Worm (Caenorhabditis elegans) whole organism, mixed stage, embryonic: ENCODE results near the gene F31F7.2.
A peak's percentile ranks its signal among the peaks of the same experiment; 100 is the strongest.

Source experiments
- M03D4.4 ChIP-seq: sonication (generic microtip); optimal IDR thresholded peaks from 2 replicates; lab custom pipeline; 2017; ENCODE audit warnings: mild to moderate bottlenecking, missing genetic modification characterization, missing compliant biosample characterization
- bed-3 ChIP-seq: fragments of 200-800 bp; sonication (Bioruptor generic); optimal IDR thresholded peaks from 3 replicates; lab custom pipeline; 2018; ENCODE audit warnings: mild to moderate bottlenecking, missing genetic modification characterization, moderate library complexity, missing compliant biosample characterization
- blmp-1 ChIP-seq: fragments of 150-350 bp; optimal IDR thresholded peaks from 2 replicates; lab custom pipeline; 2014; ENCODE audit warnings: missing biosample characterization, missing genetic modification characterization
- ceh-39 ChIP-seq: fragments of 150-350 bp; optimal IDR thresholded peaks from 2 replicates; lab custom pipeline; 2014; ENCODE audit warnings: missing biosample characterization, missing genetic modification characterization
- ceh-43 ChIP-seq: fragments of 200-800 bp; sonication (Bioruptor generic); optimal IDR thresholded peaks from 2 replicates; lab custom pipeline; 2018; ENCODE audit warnings: mild to moderate bottlenecking, missing genetic modification characterization, moderate library complexity, missing compliant biosample characterization
- ceh-83 ChIP-seq: fragments of 200-800 bp; sonication (Bioruptor generic); optimal IDR thresholded peaks from 2 replicates; lab custom pipeline; 2018; ENCODE audit warnings: mild to moderate bottlenecking, missing genetic modification characterization, missing compliant biosample characterization
- ces-1 ChIP-seq: fragments of 150-350 bp; optimal IDR thresholded peaks from 2 replicates; lab custom pipeline; 2014; ENCODE audit warnings: missing biosample characterization, missing genetic modification reagents, missing genetic modification characterization
- cnd-1 ChIP-seq: fragments of 200-800 bp; sonication (Bioruptor generic); optimal IDR thresholded peaks from 2 replicates; lab custom pipeline; 2018; ENCODE audit warnings: mild to moderate bottlenecking, missing genetic modification characterization, missing compliant biosample characterization
- drap-1 ChIP-seq: fragments of 200-800 bp; sonication (Bioruptor generic); optimal IDR thresholded peaks from 3 replicates; lab custom pipeline; 2018; ENCODE audit warnings: mild to moderate bottlenecking, missing genetic modification characterization, missing compliant biosample characterization
- elt-1 ChIP-seq: sonication (generic microtip); optimal IDR thresholded peaks from 2 replicates; lab custom pipeline; 2017; ENCODE audit warnings: missing genetic modification characterization, mild to moderate bottlenecking, missing compliant biosample characterization, antibody characterized with exemption, moderate library complexity, borderline replicate concordance; ENCODE audit not compliant: insufficient read depth
- elt-3 ChIP-seq: fragments of 150-350 bp; optimal IDR thresholded peaks from 2 replicates; lab custom pipeline; 2014; ENCODE audit warnings: missing biosample characterization, missing genetic modification characterization
- flh-1 ChIP-seq: fragments of 200-800 bp; sonication (Bioruptor generic); optimal IDR thresholded peaks from 2 replicates; lab custom pipeline; 2018; ENCODE audit warnings: mild to moderate bottlenecking, missing genetic modification characterization, moderate library complexity, missing compliant biosample characterization
- ham-2 ChIP-seq: fragments of 200-800 bp; sonication (Bioruptor generic); optimal IDR thresholded peaks from 2 replicates; lab custom pipeline; 2018; ENCODE audit warnings: mild to moderate bottlenecking, missing genetic modification characterization, missing compliant biosample characterization
- hlh-1 ChIP-seq: fragments of 150-350 bp; optimal IDR thresholded peaks from 2 replicates; lab custom pipeline; 2014; ENCODE audit warnings: missing biosample characterization, missing genetic modification reagents, missing genetic modification characterization
- lin-13 ChIP-seq: fragments of 150-350 bp; optimal IDR thresholded peaks from 2 replicates; lab custom pipeline; 2014; ENCODE audit warnings: missing biosample characterization, missing genetic modification characterization
- lin-32 ChIP-seq: fragments of 200-800 bp; sonication (Bioruptor generic); optimal IDR thresholded peaks from 2 replicates; lab custom pipeline; 2018; ENCODE audit warnings: mild to moderate bottlenecking, missing genetic modification characterization, missing compliant biosample characterization
- lsy-2 ChIP-seq: fragments of 150-350 bp; optimal IDR thresholded peaks from 2 replicates; lab custom pipeline; 2014; ENCODE audit warnings: missing biosample characterization, missing genetic modification characterization
- mab-5 ChIP-seq: fragments of 150-350 bp; optimal IDR thresholded peaks from 2 replicates; lab custom pipeline; 2014; ENCODE audit warnings: missing biosample characterization, missing genetic modification characterization
- mep-1 ChIP-seq: fragments of 150-350 bp; optimal IDR thresholded peaks from 2 replicates; lab custom pipeline; 2017; ENCODE audit warnings: missing biosample characterization, missing genetic modification reagents, missing genetic modification characterization, inconsistent platforms
- mls-2 ChIP-seq: sonication (generic microtip); optimal IDR thresholded peaks from 2 replicates; lab custom pipeline; 2016; ENCODE audit warnings: mild to moderate bottlenecking, missing genetic modification characterization, moderate library complexity, missing compliant biosample characterization
- nhr-12 ChIP-seq: fragments of 150-350 bp; optimal IDR thresholded peaks from 2 replicates; lab custom pipeline; 2014; ENCODE audit warnings: missing biosample characterization, missing genetic modification characterization
- nhr-2 ChIP-seq: fragments of 150-350 bp; optimal IDR thresholded peaks from 2 replicates; lab custom pipeline; 2014; ENCODE audit warnings: missing biosample characterization, missing genetic modification characterization
- nhr-237 ChIP-seq: fragments of 150-350 bp; optimal IDR thresholded peaks from 2 replicates; lab custom pipeline; 2014; ENCODE audit warnings: missing biosample characterization, missing genetic modification characterization
- nhr-28 ChIP-seq: fragments of 150-350 bp; optimal IDR thresholded peaks from 2 replicates; lab custom pipeline; 2014; ENCODE audit warnings: missing biosample characterization, missing genetic modification characterization
- nhr-76 ChIP-seq: sonication (generic microtip); optimal IDR thresholded peaks from 2 replicates; lab custom pipeline; 2017; ENCODE audit warnings: missing biosample characterization, missing genetic modification characterization
- pha-4 ChIP-seq: fragments of 150-350 bp; optimal IDR thresholded peaks from 2 replicates; lab custom pipeline; 2018; ENCODE audit warnings: missing biosample characterization, missing genetic modification reagents, missing genetic modification characterization
- sem-2 ChIP-seq: fragments of 200-800 bp; sonication (Bioruptor generic); optimal IDR thresholded peaks from 2 replicates; lab custom pipeline; 2018; ENCODE audit warnings: mild to moderate bottlenecking, missing genetic modification characterization, missing compliant biosample characterization
- snpc-4 ChIP-seq: fragments of 150-350 bp; optimal IDR thresholded peaks from 2 replicates; lab custom pipeline; 2014; ENCODE audit warnings: missing biosample characterization, missing genetic modification characterization
- sptf-1 ChIP-seq: sonication (generic microtip); optimal IDR thresholded peaks from 2 replicates; lab custom pipeline; 2017; ENCODE audit warnings: mild to moderate bottlenecking, missing genetic modification characterization, moderate library complexity, missing compliant biosample characterization
- tbx-8 ChIP-seq: fragments of 200-800 bp; sonication (Bioruptor generic); optimal IDR thresholded peaks from 2 replicates; lab custom pipeline; 2018; ENCODE audit warnings: mild to moderate bottlenecking, missing genetic modification characterization, moderate library complexity, missing compliant biosample characterization
- unc-120 ChIP-seq: sonication (generic microtip); optimal IDR thresholded peaks from 2 replicates; lab custom pipeline; 2017; ENCODE audit warnings: missing genetic modification characterization, missing compliant biosample characterization; ENCODE audit not compliant: poor library complexity, severe bottlenecking
- unc-39 ChIP-seq: fragments of 150-350 bp; optimal IDR thresholded peaks from 2 replicates; lab custom pipeline; 2014; ENCODE audit warnings: missing biosample characterization, missing genetic modification characterization
- unc-62 ChIP-seq: fragments of 150-350 bp; optimal IDR thresholded peaks from 2 replicates; lab custom pipeline; 2014; ENCODE audit warnings: missing biosample characterization, missing genetic modification reagents, missing genetic modification characterization
- zip-8 ChIP-seq: fragments of 150-350 bp; optimal IDR thresholded peaks from 2 replicates; lab custom pipeline; 2014; ENCODE audit warnings: missing biosample characterization, missing genetic modification characterization
- ztf-11 ChIP-seq: fragments of 150-350 bp; optimal IDR thresholded peaks from 2 replicates; lab custom pipeline; 2014; ENCODE audit warnings: missing biosample characterization, missing genetic modification characterization

Gene F31F7.2

DNA sequence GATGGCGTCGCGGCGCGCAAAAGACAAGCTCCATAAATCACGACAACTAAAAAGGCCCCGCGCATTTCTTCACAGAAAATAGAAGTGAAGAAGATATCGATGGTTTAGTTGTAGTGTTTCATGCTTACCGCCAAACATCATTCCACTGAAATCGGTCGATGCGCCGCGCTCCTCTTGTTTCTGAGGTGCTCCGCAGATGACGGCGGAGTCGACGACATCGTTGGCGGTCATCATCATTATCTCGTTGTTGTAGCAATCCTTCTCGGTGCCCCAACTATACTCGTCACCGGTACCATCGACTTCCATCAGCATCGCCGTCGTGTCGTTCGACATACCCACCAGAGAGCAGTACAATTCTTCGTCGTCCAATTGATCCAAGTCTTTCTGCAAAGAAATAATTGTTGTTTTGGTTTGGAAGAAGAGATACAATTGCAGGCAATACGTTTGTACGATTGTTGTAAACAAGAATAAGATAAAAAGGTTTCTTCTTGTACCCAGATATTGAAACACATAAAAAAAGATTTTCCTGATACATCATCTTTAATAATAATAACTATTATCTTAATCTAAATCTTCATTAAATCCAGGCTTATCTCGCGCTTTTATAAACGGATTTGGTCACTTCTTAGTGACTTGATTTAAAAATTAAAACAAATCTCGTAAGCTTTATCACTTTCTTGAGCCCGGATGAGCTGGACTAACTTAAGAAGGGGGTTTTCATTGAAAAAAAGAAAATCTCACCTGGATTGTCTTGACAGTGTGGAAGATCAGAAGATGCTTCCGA is 44.7 kb upstream of the F31F7.2 start:
- TF ChIP-seq nhr-12 (tag; lab: Kevin White, UChicago) (no peak), ceh-39 (tag; lab: Kevin White, UChicago) (no peak), flh-1 (no peak), zip-8 (tag; lab: Kevin White, UChicago) (no peak), nhr-28 (tag; lab: Kevin White, UChicago) (no peak), mep-1 (no peak), elt-1 (tag; lab: Kevin White, UChicago) (no peak), unc-39 (tag; lab: Kevin White, UChicago) (no peak), ces-1 (GFP tag; lab: Kevin White, UChicago) (peak; percentile 27)
- TF ChIP-seq, all 35 proteins: peak for 1

DNA sequence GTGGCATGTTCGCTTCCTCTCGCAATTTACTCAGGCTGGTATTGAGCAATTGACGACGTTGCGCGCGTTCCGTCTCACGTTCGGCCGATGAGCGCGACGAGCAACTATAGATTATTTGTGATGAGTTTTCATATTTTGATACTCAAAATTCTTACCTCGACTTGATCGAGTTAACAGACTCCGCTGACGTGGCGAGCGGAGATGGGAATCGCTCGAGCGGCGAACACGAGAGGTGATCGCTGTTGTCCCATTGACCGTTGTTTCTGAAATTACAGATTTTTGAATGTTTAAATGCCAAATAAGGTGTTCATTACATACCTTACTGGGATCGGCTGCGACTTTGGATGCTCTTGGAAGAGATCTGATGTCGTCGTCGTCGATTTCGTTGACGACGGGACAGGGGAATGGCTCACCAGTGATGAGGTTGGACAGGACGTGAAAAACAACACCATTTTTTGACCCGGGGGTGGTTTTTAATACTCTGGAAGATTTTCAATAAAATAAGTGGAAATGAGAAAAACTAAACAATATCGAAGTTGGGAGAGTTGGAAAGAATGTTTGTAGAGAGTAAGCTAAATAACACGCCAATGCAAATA is 44.0 kb upstream of the F31F7.2 start, which contains the start of gene W06H8.6:
W06H8.6 (minus strand) TSS at position 481 of the 596 bp plus-strand sequence.
- TF ChIP-seq sptf-1 (no peak), ham-2 (GFP tag; lab: Kevin White, UChicago) (no peak), lin-13 (no peak), mls-2 (no peak), ceh-39 (tag; lab: Kevin White, UChicago) (no peak), elt-3 (tag; lab: Kevin White, UChicago) (no peak), unc-62 (GFP tag; lab: Kevin White, UChicago) (no peak), lsy-2 (no peak), zip-8 (tag; lab: Kevin White, UChicago) (no peak)
- TF ChIP-seq, all 35 proteins: peak for 0

- TF ChIP-seq lin-32, result no peak
- peak; percentile 73 for TF ChIP-seq ces-1 (GFP tag; lab: Kevin White, UChicago)
- TF ChIP-seq nhr-12 (tag; lab: Kevin White, UChicago), result peak; percentile 82
- TF ChIP-seq ceh-39 (tag; lab: Kevin White, UChicago), result peak; percentile 40
- peak; percentile 95 for TF ChIP-seq unc-120 (tag; lab: Kevin White, UChicago)
- TF ChIP-seq cnd-1 (tag; lab: Kevin White, UChicago), result peak; percentile 3
- TF ChIP-seq blmp-1 (tag; lab: Kevin White, UChicago), result peak; percentile 35
- TF ChIP-seq mab-5 (tag; lab: Kevin White, UChicago), result no peak
- TF ChIP-seq tbx-8 (GFP tag; lab: Kevin White, UChicago), result peak; percentile 71
- TF ChIP-seq flh-1, result no peak
- TF ChIP-seq lin-13, result peak; percentile 62
- peak; percentile 63 for TF ChIP-seq lsy-2
- TF ChIP-seq bed-3 (GFP tag; lab: Kevin White, UChicago), result peak; percentile 24
- TF ChIP-seq zip-8 (tag; lab: Kevin White, UChicago), result no peak
- no peak for TF ChIP-seq unc-39 (tag; lab: Kevin White, UChicago)
- peak; percentile 90 for TF ChIP-seq pha-4 (tag; lab: Kevin White, UChicago)
- TF ChIP-seq ham-2 (GFP tag; lab: Kevin White, UChicago), result peak; percentile 89
- TF ChIP-seq ztf-11, result peak; percentile 66
- TF ChIP-seq unc-62 (GFP tag; lab: Kevin White, UChicago), result peak; percentile 87
- TF ChIP-seq snpc-4, result no peak
- peak; percentile 61 for TF ChIP-seq nhr-237 (tag; lab: Kevin White, UChicago)
- no peak for TF ChIP-seq nhr-76 (tag; lab: Kevin White, UChicago)
- TF ChIP-seq nhr-28 (tag; lab: Kevin White, UChicago), result no peak
- peak; percentile 67 for TF ChIP-seq drap-1 (GFP tag; lab: Kevin White, UChicago)
- TF ChIP-seq mls-2, result peak; percentile 83
- peak; percentile 64 for TF ChIP-seq M03D4.4
- TF ChIP-seq mep-1, result peak; percentile 71
- no peak for TF ChIP-seq elt-1 (tag; lab: Kevin White, UChicago)
- no peak for TF ChIP-seq ceh-43 (GFP tag; lab: Kevin White, UChicago)
- peak; percentile 12 for TF ChIP-seq elt-3 (tag; lab: Kevin White, UChicago)
- TF ChIP-seq hlh-1 (tag; lab: Kevin White, UChicago), result peak; percentile 36
- TF ChIP-seq ceh-83 (GFP tag; lab: Kevin White, UChicago), result no peak
- peak; percentile 81 for TF ChIP-seq sptf-1
- no peak for TF ChIP-seq nhr-2
- peak; percentile 8 for TF ChIP-seq sem-2
Observed at ce11 chrV:6227326-6228246, 43.1 kb upstream of the F31F7.2 start.
